Worm (Caenorhabditis elegans) whole organism, L2 larva: ENCODE data around the gene srbc-25.

Source experiments
- C34F6.9 ChIP-seq: fragments of 150-350 bp; optimal IDR thresholded peaks from 2 replicates; lab custom pipeline; 2014; ENCODE audit warnings: missing biosample characterization, missing genetic modification characterization
- F13H6.1 ChIP-seq: sonication (generic microtip); optimal IDR thresholded peaks from 2 replicates; lab custom pipeline; 2016; ENCODE audit warnings: missing genetic modification characterization, missing compliant biosample characterization
- R02D3.7 ChIP-seq: fragments of 150-350 bp; optimal IDR thresholded peaks from 2 replicates; lab custom pipeline; 2014; ENCODE audit warnings: missing biosample characterization, missing genetic modification characterization
- Y55F3AM.14 ChIP-seq: fragments of 200-800 bp; sonication (Bioruptor generic); optimal IDR thresholded peaks from 2 replicates; lab custom pipeline; 2018; ENCODE audit warnings: mild to moderate bottlenecking, missing genetic modification characterization, missing compliant biosample characterization
- ZK546.5 ChIP-seq: sonication (generic microtip); optimal IDR thresholded peaks from 2 replicates; lab custom pipeline; 2017; ENCODE audit warnings: missing biosample characterization, missing genetic modification characterization
- alr-1 ChIP-seq: fragments of 150-350 bp; optimal IDR thresholded peaks from 2 replicates; lab custom pipeline; 2014; ENCODE audit warnings: missing biosample characterization, missing genetic modification characterization
- aly-2 ChIP-seq: fragments of 150-350 bp; optimal IDR thresholded peaks from 2 replicates; lab custom pipeline; 2014; ENCODE audit warnings: missing biosample characterization, missing genetic modification characterization
- blmp-1 ChIP-seq: sonication (generic microtip); optimal IDR thresholded peaks from 2 replicates; lab custom pipeline; 2017; ENCODE audit warnings: missing genetic modification characterization, mild to moderate bottlenecking, missing compliant biosample characterization, antibody characterized with exemption, moderate library complexity; ENCODE audit not compliant: insufficient read depth
- ceh-16 ChIP-seq: fragments of 150-350 bp; optimal IDR thresholded peaks from 2 replicates; lab custom pipeline; 2014; ENCODE audit warnings: missing biosample characterization, missing genetic modification characterization
- ceh-82 ChIP-seq: fragments of 150-350 bp; optimal IDR thresholded peaks from 2 replicates; lab custom pipeline; 2014; ENCODE audit warnings: missing biosample characterization, missing genetic modification characterization
- crh-2 ChIP-seq: sonication (generic microtip); optimal IDR thresholded peaks from 2 replicates; lab custom pipeline; 2017; ENCODE audit warnings: missing biosample characterization, missing genetic modification characterization
- dmd-4 ChIP-seq: sonication (generic microtip); optimal IDR thresholded peaks from 2 replicates; lab custom pipeline; 2017; ENCODE audit warnings: missing biosample characterization, missing genetic modification characterization
- egl-27 ChIP-seq: sonication (generic microtip); optimal IDR thresholded peaks from 3 replicates; lab custom pipeline; 2017; ENCODE audit warnings: missing biosample characterization, missing genetic modification reagents, missing genetic modification characterization
- elt-3 ChIP-seq: sonication (generic microtip); optimal IDR thresholded peaks from 2 replicates; lab custom pipeline; 2017; ENCODE audit warnings: missing biosample characterization, missing genetic modification characterization
- fos-1 ChIP-seq: fragments of 150-350 bp; optimal IDR thresholded peaks from 2 replicates; lab custom pipeline; 2014; ENCODE audit warnings: missing biosample characterization, missing genetic modification characterization
- gmeb-1 ChIP-seq: fragments of 150-350 bp; optimal IDR thresholded peaks from 2 replicates; lab custom pipeline; 2014; ENCODE audit warnings: missing biosample characterization, missing genetic modification characterization
- lin-13 ChIP-seq: fragments of 150-350 bp; optimal IDR thresholded peaks from 2 replicates; lab custom pipeline; 2014; ENCODE audit warnings: missing biosample characterization, missing genetic modification reagents, missing genetic modification characterization
- mab-5 ChIP-seq: fragments of 150-350 bp; optimal IDR thresholded peaks from 2 replicates; lab custom pipeline; 2014; ENCODE audit warnings: missing biosample characterization, missing genetic modification characterization
- mbf-1 ChIP-seq: sonication (generic microtip); optimal IDR thresholded peaks from 2 replicates; lab custom pipeline; 2017; ENCODE audit warnings: missing biosample characterization, missing genetic modification characterization
- mdl-1 ChIP-seq, 2 experiments: fragments of 150-350 bp in 1 of 2; sonication (generic microtip) in 1 of 2; optimal IDR thresholded peaks; 2 replicates each; lab custom pipeline; 2017; ENCODE audit warnings: missing biosample characterization in 2 of 2, missing genetic modification characterization in 2 of 2
- nhr-10 ChIP-seq: sonication (generic microtip); optimal IDR thresholded peaks from 2 replicates; lab custom pipeline; 2017; ENCODE audit warnings: missing biosample characterization, missing genetic modification characterization
- nhr-11 ChIP-seq: fragments of 150-350 bp; optimal IDR thresholded peaks from 2 replicates; lab custom pipeline; 2014; ENCODE audit warnings: missing biosample characterization, missing genetic modification characterization
- nhr-12 ChIP-seq: fragments of 150-350 bp; optimal IDR thresholded peaks from 2 replicates; lab custom pipeline; 2014; ENCODE audit warnings: missing biosample characterization, missing genetic modification characterization
- nhr-129 ChIP-seq: fragments of 150-350 bp; optimal IDR thresholded peaks from 2 replicates; lab custom pipeline; 2014; ENCODE audit warnings: missing biosample characterization, missing genetic modification characterization
- nhr-237 ChIP-seq: fragments of 150-350 bp; optimal IDR thresholded peaks from 2 replicates; lab custom pipeline; 2014; ENCODE audit warnings: missing biosample characterization, missing genetic modification characterization
- nhr-25 ChIP-seq: fragments of 150-350 bp; sonication (generic microtip); optimal IDR thresholded peaks from 3 replicates; lab custom pipeline; 2014; ENCODE audit warnings: missing biosample characterization, missing genetic modification characterization
- nhr-6 ChIP-seq: fragments of 150-350 bp; optimal IDR thresholded peaks from 2 replicates; lab custom pipeline; 2014; ENCODE audit warnings: missing biosample characterization, missing genetic modification characterization
- nhr-77 ChIP-seq: fragments of 150-350 bp; optimal IDR thresholded peaks from 2 replicates; lab custom pipeline; 2014; ENCODE audit warnings: missing biosample characterization, missing genetic modification characterization
- peb-1 ChIP-seq: fragments of 150-350 bp; optimal IDR thresholded peaks from 2 replicates; lab custom pipeline; 2014; ENCODE audit warnings: missing biosample characterization, missing genetic modification characterization
- sem-4 ChIP-seq: fragments of 150-350 bp; optimal IDR thresholded peaks from 2 replicates; lab custom pipeline; 2014; ENCODE audit warnings: missing biosample characterization, missing genetic modification reagents, missing genetic modification characterization
- skn-1 ChIP-seq: sonication (generic microtip); optimal IDR thresholded peaks from 2 replicates; lab custom pipeline; 2017; ENCODE audit warnings: missing biosample characterization, missing genetic modification characterization
- sma-3 ChIP-seq: sonication (generic microtip); optimal IDR thresholded peaks from 2 replicates; lab custom pipeline; 2016; ENCODE audit warnings: missing genetic modification reagents, missing genetic modification characterization, missing compliant biosample characterization
- sma-9 ChIP-seq, 2 experiments: fragments of 150-350 bp in 1 of 2; sonication (generic microtip) in 1 of 2; optimal IDR thresholded peaks; 2 replicates each; lab custom pipeline; 2014 to 2016; ENCODE audit warnings: missing genetic modification characterization in 2 of 2, mild to moderate bottlenecking in 1 of 2, missing biosample characterization in 1 of 2, missing compliant biosample characterization in 1 of 2, missing genetic modification reagents in 1 of 2, moderate library complexity in 1 of 2
- unc-39 ChIP-seq: fragments of 150-350 bp; optimal IDR thresholded peaks from 2 replicates; lab custom pipeline; 2014; ENCODE audit warnings: missing biosample characterization, missing genetic modification characterization
- unc-55 ChIP-seq: fragments of 150-350 bp; sonication (generic microtip); optimal IDR thresholded peaks from 3 replicates; lab custom pipeline; 2014; ENCODE audit warnings: missing biosample characterization, missing genetic modification reagents, missing genetic modification characterization
- unc-62 ChIP-seq: fragments of 150-350 bp; optimal IDR thresholded peaks from 2 replicates; lab custom pipeline; 2014; ENCODE audit warnings: missing biosample characterization, missing genetic modification reagents, missing genetic modification characterization
- zag-1 ChIP-seq: fragments of 150-350 bp; optimal IDR thresholded peaks from 2 replicates; lab custom pipeline; 2014; ENCODE audit warnings: missing biosample characterization, missing genetic modification characterization
- ztf-11 ChIP-seq: sonication (generic microtip); optimal IDR thresholded peaks from 2 replicates; lab custom pipeline; 2017; ENCODE audit warnings: missing biosample characterization, missing genetic modification characterization
- ztf-4 ChIP-seq: fragments of 150-350 bp; optimal IDR thresholded peaks from 2 replicates; lab custom pipeline; 2014; ENCODE audit warnings: missing biosample characterization, missing genetic modification characterization

Gene srbc-25

DNA sequence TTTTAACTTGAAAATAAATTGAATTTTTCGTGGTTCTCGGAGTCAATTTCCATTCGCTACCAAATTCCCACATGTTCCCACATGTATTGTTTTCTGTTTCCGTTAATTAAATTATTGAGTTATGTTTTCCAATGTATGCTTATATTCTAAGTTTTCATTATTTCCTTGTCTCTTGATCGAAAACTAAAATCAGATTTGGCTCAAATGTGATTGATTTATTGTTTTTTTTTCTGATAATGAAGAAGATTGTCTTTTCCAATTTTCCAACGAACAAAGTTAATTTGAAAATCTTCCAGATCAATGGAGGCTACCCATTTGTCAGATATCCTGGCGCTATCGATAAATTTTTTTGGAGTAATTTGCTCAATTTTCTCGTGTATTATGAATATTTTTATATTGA, at the start of gene srbc-25:
TSS of gene srbc-25 (plus strand) at position 301 of the 400 bp plus-strand sequence.
- TF ChIP-seq Y55F3AM.14 (GFP tag; lab: Kevin White, UChicago) (no peak), mbf-1 (tag; lab: Kevin White, UChicago) (no peak), nhr-6 (tag; lab: Kevin White, UChicago) (no peak), sma-3 (no peak), lin-13 (GFP tag; lab: Kevin White, UChicago) (no peak), mdl-1 (tag; optimal IDR thresholded peaks at IDR 0.05; lab: Kevin White, UChicago) (no peak), ZK546.5 (tag; lab: Kevin White, UChicago) (no peak), dmd-4 (no peak), ztf-4 (tag; lab: Kevin White, UChicago) (no peak), nhr-12 (tag; lab: Kevin White, UChicago) (no peak), gmeb-1 (tag; lab: Kevin White, UChicago) (no peak), aly-2 (no peak), alr-1 (tag; lab: Kevin White, UChicago) (no peak), nhr-77 (tag; lab: Kevin White, UChicago) (no peak), ztf-11 (tag; lab: Kevin White, UChicago) (no peak), C34F6.9 (tag; lab: Kevin White, UChicago) (no peak)

DNA sequence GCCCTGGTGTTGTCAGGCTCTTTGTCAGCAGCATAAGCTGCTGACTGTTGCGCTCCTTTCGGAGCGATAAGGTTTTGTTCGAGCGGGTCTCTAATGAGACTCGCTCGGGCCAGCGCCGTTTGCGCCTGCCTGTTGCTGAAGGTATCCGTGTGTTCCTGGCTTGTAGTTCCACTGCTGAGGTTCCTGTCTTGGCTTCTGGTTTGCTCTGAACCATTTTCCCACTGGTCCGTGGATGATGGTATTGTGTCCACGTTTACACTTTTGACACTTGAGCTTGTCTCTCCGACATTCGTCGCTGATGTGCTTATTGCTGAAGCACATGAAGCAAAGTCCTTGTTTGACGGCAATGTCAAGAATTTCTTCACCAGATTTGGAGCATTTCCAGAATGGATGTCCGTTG, 22.5 kb upstream of the srbc-25 start:
- no peak for TF ChIP-seq R02D3.7 (tag; lab: Kevin White, UChicago)
- TF ChIP-seq dmd-4, result no peak
- TF ChIP-seq C34F6.9 (tag; lab: Kevin White, UChicago), result no peak
- no peak for TF ChIP-seq nhr-12 (tag; lab: Kevin White, UChicago)
- no peak for TF ChIP-seq skn-1 (tag; lab: Kevin White, UChicago)
- no peak for TF ChIP-seq egl-27 (tag; lab: Kevin White, UChicago)
- no peak for TF ChIP-seq blmp-1
- no peak for TF ChIP-seq nhr-25 (tag; lab: Kevin White, UChicago)
- no peak for TF ChIP-seq ceh-16
- TF ChIP-seq mab-5 (tag; lab: Kevin White, UChicago), result no peak
- TF ChIP-seq nhr-237 (tag; lab: Kevin White, UChicago), result no peak
- no peak for TF ChIP-seq gmeb-1 (tag; lab: Kevin White, UChicago)
- TF ChIP-seq nhr-129 (tag; lab: Kevin White, UChicago), result no peak

DNA sequence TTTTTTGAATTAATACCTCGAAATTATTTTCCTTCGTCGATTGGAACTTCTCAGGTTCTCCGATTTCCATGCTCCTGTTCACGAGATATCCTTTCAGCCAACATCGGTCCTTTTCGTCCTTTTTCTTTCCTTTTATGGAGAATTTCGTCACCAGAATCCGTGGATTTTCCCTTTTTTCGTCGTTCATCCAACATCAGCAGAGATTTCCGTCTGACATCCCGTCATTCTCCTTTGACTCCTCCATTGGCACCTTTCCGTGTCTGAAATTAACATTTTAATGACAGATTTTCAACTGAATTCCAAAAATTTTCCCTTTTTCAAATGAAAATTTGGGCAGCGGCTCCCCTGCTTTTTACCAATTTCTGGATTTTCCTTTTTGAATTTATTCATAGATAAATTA, 18.9 kb upstream of the srbc-25 start:
- TF ChIP-seq zag-1 (no peak), unc-39 (no peak), elt-3 (tag; lab: Kevin White, UChicago) (no peak), nhr-11 (tag; lab: Kevin White, UChicago) (no peak), blmp-1 (no peak), unc-62 (GFP tag; lab: Kevin White, UChicago) (no peak), alr-1 (tag; lab: Kevin White, UChicago) (no peak), unc-55 (GFP tag; lab: Kevin White, UChicago) (no peak), nhr-10 (tag; lab: Kevin White, UChicago) (no peak)

DNA sequence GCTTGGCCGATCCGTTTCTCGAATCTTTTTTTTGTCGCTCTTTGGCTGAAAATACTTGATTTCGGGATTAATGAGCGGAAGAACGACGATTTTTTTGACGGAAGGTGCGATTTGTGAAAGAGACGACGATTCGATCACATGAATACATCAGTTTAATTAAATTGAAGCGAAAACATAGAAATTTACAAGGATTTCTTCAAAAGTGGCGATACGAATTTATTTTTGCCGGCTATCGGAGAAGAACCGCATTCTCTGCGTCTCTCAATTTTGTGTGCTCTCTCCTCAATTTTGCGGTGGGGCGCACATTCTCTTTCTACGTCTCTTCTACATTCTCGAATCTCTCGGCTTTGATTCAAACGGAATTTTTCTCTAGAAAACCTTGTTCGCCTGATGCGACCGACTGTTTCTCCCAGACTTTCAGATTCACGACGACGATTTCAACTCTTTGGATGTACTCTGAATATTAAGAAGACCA, 18.4 kb upstream of the srbc-25 start, which contains the start of gene F40D4.17:
TSS of gene F40D4.17 (minus strand) at position 51 of the 475 bp plus-strand sequence.
- TF ChIP-seq F13H6.1 (tag; lab: Kevin White, UChicago) (no peak), nhr-129 (tag; lab: Kevin White, UChicago) (no peak), fos-1 (tag; lab: Kevin White, UChicago) (no peak)

DNA sequence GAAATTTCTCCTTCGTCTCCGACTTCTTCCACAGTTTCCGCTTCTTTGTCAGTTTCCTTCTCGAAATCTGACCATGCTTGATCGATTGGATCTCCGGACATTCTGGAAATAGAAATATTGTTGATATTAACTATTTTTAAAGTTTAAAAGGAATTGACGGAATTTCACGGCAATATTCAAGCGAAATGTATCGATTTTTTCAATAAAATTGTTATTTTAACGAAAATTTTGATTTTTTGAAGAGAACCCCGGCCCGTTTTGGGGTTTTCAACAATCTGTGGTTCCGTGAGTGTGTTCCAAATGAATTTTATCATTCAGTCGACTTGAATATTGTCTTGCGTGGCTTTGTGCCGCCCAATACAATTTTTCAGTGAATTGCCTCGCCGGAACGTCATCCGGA, 16.7 kb upstream of the srbc-25 start, which contains the start of gene F40D4.13:
TSS of gene F40D4.13 (minus strand) at position 101 of the 400 bp plus-strand sequence.
- TF ChIP-seq peb-1 (tag; lab: Kevin White, UChicago) (no peak), nhr-237 (tag; lab: Kevin White, UChicago) (no peak), ceh-82 (tag; lab: Kevin White, UChicago) (no peak), nhr-6 (tag; lab: Kevin White, UChicago) (no peak), sma-9 (GFP tag; optimal IDR thresholded peaks at IDR 0.05; lab: Kevin White, UChicago) (no peak), sma-9 (tag; optimal IDR thresholded peaks at IDR 0.05; lab: Kevin White, UChicago) (no peak), elt-3 (tag; lab: Kevin White, UChicago) (no peak), Y55F3AM.14 (GFP tag; lab: Kevin White, UChicago) (no peak), fos-1 (tag; lab: Kevin White, UChicago) (no peak), skn-1 (tag; lab: Kevin White, UChicago) (no peak), crh-2 (no peak), sem-4 (no peak), nhr-12 (tag; lab: Kevin White, UChicago) (no peak)
